Worm (Caenorhabditis elegans) whole organism, young adult: ENCODE measurements around the gene wrt-6.

Experiments
- C17E4.6 ChIP-seq: fragments of 200-800 bp; sonication (Bioruptor generic); IDR thresholded peaks from 2 replicates; pipeline ENCODE4 v1.3.6; 2022; ENCODE audit warnings: missing genetic modification reagents, missing genetic modification characterization, missing compliant biosample characterization
- Y53F4B.3 ChIP-seq: fragments of 200-800 bp; sonication (Bioruptor generic); IDR thresholded peaks from 2 replicates; pipeline ENCODE4 v1.3.6; 2022; ENCODE audit warnings: missing genetic modification reagents, missing genetic modification characterization, missing compliant biosample characterization
- Y53G8AR.9 ChIP-seq: fragments of 200-800 bp; sonication (Bioruptor generic); conservative IDR thresholded peaks from 2 replicates; pipeline ENCODE4 v1.3.6; 2022; ENCODE audit warnings: missing genetic modification reagents, missing genetic modification characterization, missing compliant biosample characterization
- Y56A3A.18 ChIP-seq: fragments of 200-800 bp; sonication (Bioruptor generic); IDR thresholded peaks from 2 replicates; pipeline ENCODE4 v1.3.6; 2022; ENCODE audit warnings: missing genetic modification reagents, missing genetic modification characterization, missing compliant biosample characterization
- Y79H2A.3 ChIP-seq: fragments of 200-800 bp; sonication (Bioruptor generic); conservative IDR thresholded peaks from 2 replicates; pipeline ENCODE4 v1.3.6; 2022; ENCODE audit warnings: missing genetic modification reagents, missing genetic modification characterization, missing compliant biosample characterization
- aptf-2 ChIP-seq: fragments of 200-800 bp; sonication (Bioruptor generic); conservative IDR thresholded peaks from 2 replicates; pipeline ENCODE4 v1.3.6; 2022; ENCODE audit warnings: missing genetic modification reagents, missing genetic modification characterization, missing compliant biosample characterization
- aptf-3 ChIP-seq: fragments of 200-800 bp; sonication (Bioruptor generic); IDR thresholded peaks from 2 replicates; pipeline ENCODE4 v1.3.6; 2022; ENCODE audit warnings: missing genetic modification characterization, missing compliant biosample characterization
- attf-5 ChIP-seq: fragments of 200-800 bp; sonication (Bioruptor generic); optimal IDR thresholded peaks from 2 replicates; lab custom pipeline; 2018; ENCODE audit warnings: mild to moderate bottlenecking, missing genetic modification characterization, missing compliant biosample characterization
- attf-6 ChIP-seq: fragments of 200-800 bp; sonication (Bioruptor generic); IDR thresholded peaks from 2 replicates; pipeline ENCODE4 v1.3.6; 2022; ENCODE audit warnings: missing genetic modification reagents, missing genetic modification characterization, missing compliant biosample characterization
- bed-1 ChIP-seq: fragments of 200-800 bp; sonication (Bioruptor generic); IDR thresholded peaks from 2 replicates; pipeline ENCODE4 v1.3.6; 2022; ENCODE audit warnings: missing genetic modification reagents, missing genetic modification characterization, missing compliant biosample characterization
- ceh-100 ChIP-seq: fragments of 200-800 bp; sonication (Bioruptor generic); IDR thresholded peaks from 2 replicates; pipeline ENCODE4 v1.3.6; 2022; ENCODE audit warnings: missing genetic modification reagents, missing genetic modification characterization, missing compliant biosample characterization
- egrh-3 ChIP-seq: fragments of 200-800 bp; sonication (Bioruptor generic); IDR thresholded peaks from 2 replicates; pipeline ENCODE4 v1.3.6; 2022; ENCODE audit warnings: missing genetic modification reagents, missing genetic modification characterization, missing compliant biosample characterization
- hlh-26 ChIP-seq: fragments of 200-800 bp; sonication (Bioruptor generic); conservative IDR thresholded peaks from 2 replicates; pipeline ENCODE4 v1.3.6; 2022; ENCODE audit warnings: missing genetic modification reagents, missing genetic modification characterization, missing compliant biosample characterization
- hmg-1.2 ChIP-seq: fragments of 200-800 bp; sonication (Bioruptor generic); IDR thresholded peaks from 2 replicates; pipeline ENCODE4 v1.3.6; 2022; ENCODE audit warnings: missing genetic modification reagents, missing genetic modification characterization, missing compliant biosample characterization
- lag-1 ChIP-seq: fragments of 200-800 bp; sonication (Bioruptor generic); IDR thresholded peaks from 2 replicates; pipeline ENCODE4 v1.3.6; 2022; ENCODE audit warnings: missing genetic modification reagents, missing genetic modification characterization, missing compliant biosample characterization
- let-607 ChIP-seq, 2 experiments: fragments of 200-800 bp in 1 of 2; sonication (Bioruptor generic) in 1 of 2; sonication (generic microtip) in 1 of 2; optimal IDR thresholded peaks; 2 replicates each; lab custom pipeline; 2016 to 2018; ENCODE audit warnings: mild to moderate bottlenecking in 2 of 2, missing compliant biosample characterization in 2 of 2, missing genetic modification characterization in 2 of 2, moderate library complexity in 2 of 2, missing genotype in 1 of 2
- lin-54 ChIP-seq: fragments of 200-800 bp; sonication (Bioruptor generic); optimal IDR thresholded peaks from 2 replicates; lab custom pipeline; 2018; ENCODE audit warnings: mild to moderate bottlenecking, missing genetic modification characterization, missing compliant biosample characterization
- lsy-27 ChIP-seq: sonication (generic microtip); optimal IDR thresholded peaks from 2 replicates; lab custom pipeline; 2017; ENCODE audit warnings: missing genetic modification characterization, mild to moderate bottlenecking, missing compliant biosample characterization, antibody characterized with exemption, missing genotype, borderline replicate concordance; ENCODE audit not compliant: insufficient read depth
- zim-3 ChIP-seq: sonication (generic microtip); optimal IDR thresholded peaks from 2 replicates; lab custom pipeline; 2017; ENCODE audit warnings: mild to moderate bottlenecking, missing genetic modification characterization, moderate library complexity, missing compliant biosample characterization
- ztf-28 ChIP-seq: fragments of 200-800 bp; sonication (Bioruptor generic); IDR thresholded peaks from 2 replicates; pipeline ENCODE4 v1.3.6; 2022; ENCODE audit warnings: missing genetic modification reagents, missing genetic modification characterization, missing compliant biosample characterization
- ztf-6 ChIP-seq: fragments of 200-800 bp; sonication (Bioruptor generic); IDR thresholded peaks from 2 replicates; pipeline ENCODE4 v1.3.6; 2022; ENCODE audit warnings: missing genetic modification reagents, missing genetic modification characterization, missing compliant biosample characterization

Gene wrt-6

ce11 chrX:3526712-3527111 lies 46.7 kb downstream of the wrt-6 start:
- TF ChIP-seq lsy-27 (tag; lab: Kevin White, UChicago) (no peak), Y53G8AR.9 (GFP tag; lab: Robert Waterston, UW) (no peak), Y56A3A.18 (no peak), lag-1 (GFP tag; lab: Robert Waterston, UW) (no peak), egrh-3 (GFP tag; lab: Robert Waterston, UW) (no peak)

ce11 chrX:3532919-3533318 lies 52.9 kb downstream of the wrt-6 start, which contains the start of gene F56B6.6:
Gene F56B6.6 (minus strand): TSS chrX:3533019.
- TF ChIP-seq C17E4.6 (GFP tag; lab: Robert Waterston, UW): no peak
- no peak for TF ChIP-seq let-607 (tag; optimal IDR thresholded peaks at IDR 0.05; lab: Kevin White, UChicago)
- TF ChIP-seq hlh-26 (GFP tag; lab: Robert Waterston, UW): no peak
- TF ChIP-seq ceh-100 (GFP tag; lab: Robert Waterston, UW): no peak
- TF ChIP-seq hmg-1.2 (GFP tag; lab: Robert Waterston, UW): no peak
- no peak for TF ChIP-seq lsy-27 (tag; lab: Kevin White, UChicago)
- TF ChIP-seq aptf-2 (GFP tag; lab: Robert Waterston, UW): no peak
- TF ChIP-seq attf-5 (GFP tag; lab: Kevin White, UChicago): no peak
- no peak for TF ChIP-seq zim-3
- TF ChIP-seq lin-54 (GFP tag; lab: Kevin White, UChicago): no peak
- no peak for TF ChIP-seq attf-6 (GFP tag; lab: Robert Waterston, UW)
- no peak for TF ChIP-seq Y79H2A.3 (GFP tag; lab: Robert Waterston, UW)
- no peak for TF ChIP-seq ztf-28
- TF ChIP-seq aptf-3 (GFP tag; lab: Robert Waterston, UW): no peak
- TF ChIP-seq ztf-6 (GFP tag; lab: Robert Waterston, UW): no peak
- no peak for TF ChIP-seq Y53F4B.3 (GFP tag; lab: Robert Waterston, UW)
- TF ChIP-seq bed-1: no peak
- TF ChIP-seq, all 124 proteins: peak for 0
